Fruit fly (Drosophila melanogaster) whole organism, prepupa: ENCODE measurements around the gene uif.

Experiments used
- CG10631 ChIP-seq: fragments of 200-800 bp; sonication (Bioruptor generic); optimal IDR thresholded peaks from 2 replicates; lab custom pipeline; 2016; ENCODE audit warnings: missing biosample characterization, missing genetic modification characterization
- CG11762 ChIP-seq: fragments of 200-800 bp; sonication (Bioruptor generic); optimal IDR thresholded peaks from 3 replicates; lab custom pipeline; 2016; ENCODE audit warnings: missing biosample characterization, missing genetic modification characterization; ENCODE audit not compliant: insufficient read depth
- CG1621 ChIP-seq: fragments of 200-800 bp; sonication (Bioruptor generic); optimal IDR thresholded peaks from 3 replicates; lab custom pipeline; 2018; ENCODE audit warnings: missing biosample characterization, mild to moderate bottlenecking, missing genetic modification characterization
- CG3032 ChIP-seq: fragments of 200-800 bp; optimal IDR thresholded peaks from 2 replicates; lab custom pipeline; 2019; ENCODE audit warnings: missing biosample characterization, mild to moderate bottlenecking, missing genetic modification characterization, moderate library complexity
- CG31627 ChIP-seq: fragments of 200-800 bp; sonication (Bioruptor generic); optimal IDR thresholded peaks from 3 replicates; lab custom pipeline; 2016; ENCODE audit warnings: missing biosample characterization, missing genetic modification characterization
- CG3919 ChIP-seq: fragments of 200-800 bp; sonication (Bioruptor generic); optimal IDR thresholded peaks from 3 replicates; lab custom pipeline; 2016; ENCODE audit warnings: missing biosample characterization, missing genetic modification characterization
- CG4318 ChIP-seq: fragments of 200-800 bp; sonication (Bioruptor generic); optimal IDR thresholded peaks from 3 replicates; lab custom pipeline; 2017; ENCODE audit warnings: missing biosample characterization, mild to moderate bottlenecking, missing genetic modification characterization
- CG6163 ChIP-seq: fragments of 200-800 bp; sonication (Bioruptor generic); IDR thresholded peaks from 3 replicates; pipeline ENCODE4 v1.3.6; 2022; ENCODE audit warnings: missing biosample characterization, missing genetic modification characterization
- CG6276 ChIP-seq: fragments of 200-800 bp; sonication (Bioruptor generic); optimal IDR thresholded peaks from 2 replicates; lab custom pipeline; 2017; ENCODE audit warnings: missing biosample characterization, mild to moderate bottlenecking, missing genetic modification characterization
- CG6792 ChIP-seq: fragments of 200-800 bp; sonication (Bioruptor generic); optimal IDR thresholded peaks from 3 replicates; lab custom pipeline; 2016; ENCODE audit warnings: missing biosample characterization, missing genetic modification characterization
- CG6854 ChIP-seq: fragments of 200-800 bp; sonication (Bioruptor generic); optimal IDR thresholded peaks from 2 replicates; lab custom pipeline; 2017; ENCODE audit warnings: missing biosample characterization, mild to moderate bottlenecking, missing genetic modification characterization
- CG7368 ChIP-seq: fragments of 200-800 bp; sonication (Bioruptor generic); optimal IDR thresholded peaks from 3 replicates; lab custom pipeline; 2016; ENCODE audit warnings: missing biosample characterization, missing genetic modification characterization
- CG8119 ChIP-seq: fragments of 200-800 bp; sonication (Bioruptor generic); IDR thresholded peaks from 3 replicates; pipeline ENCODE4 v1.3.6; 2022; ENCODE audit warnings: missing biosample characterization, missing genetic modification characterization
- CG8632 ChIP-seq: fragments of 200-800 bp; sonication (Bioruptor generic); optimal IDR thresholded peaks from 3 replicates; lab custom pipeline; 2016; ENCODE audit warnings: missing biosample characterization, missing genetic modification characterization
- Eip75B ChIP-seq: fragments of 200-800 bp; sonication (Bioruptor generic); optimal IDR thresholded peaks from 3 replicates; lab custom pipeline; 2016; ENCODE audit warnings: missing biosample characterization, missing genetic modification characterization
- Eip78C ChIP-seq: fragments of 200-800 bp; sonication (Bioruptor generic); peaks from one replicate; lab custom pipeline; 2016; ENCODE audit warnings: missing biosample characterization, missing genetic modification characterization
- Eip93F ChIP-seq: fragments of 200-800 bp; sonication (Bioruptor generic); optimal IDR thresholded peaks from 2 replicates; lab custom pipeline; 2016; ENCODE audit warnings: missing biosample characterization, mild to moderate bottlenecking, missing genetic modification characterization
- Ets21C ChIP-seq: fragments of 200-800 bp; sonication (Bioruptor generic); optimal IDR thresholded peaks from 3 replicates; lab custom pipeline; 2016; ENCODE audit warnings: missing biosample characterization, missing genetic modification characterization
- Hr38 ChIP-seq: sonication (Bioruptor generic); optimal IDR thresholded peaks from 2 replicates; lab custom pipeline; 2016; ENCODE audit warnings: missing biosample characterization, missing genetic modification characterization
- Hr39 ChIP-seq: fragments of 200-800 bp; sonication (Bioruptor generic); optimal IDR thresholded peaks from 2 replicates; lab custom pipeline; 2016; ENCODE audit warnings: missing biosample characterization, missing genetic modification characterization
- Hr4 ChIP-seq: fragments of 200-800 bp; sonication (Bioruptor generic); optimal IDR thresholded peaks from 3 replicates; lab custom pipeline; 2016; ENCODE audit warnings: missing biosample characterization, missing genetic modification characterization
- Met ChIP-seq: fragments of 200-800 bp; sonication (Bioruptor generic); optimal IDR thresholded peaks from 3 replicates; lab custom pipeline; 2016; ENCODE audit warnings: missing biosample characterization, missing genetic modification characterization
- OdsH ChIP-seq: fragments of 200-800 bp; sonication (Bioruptor generic); optimal IDR thresholded peaks from 3 replicates; lab custom pipeline; 2016; ENCODE audit warnings: missing biosample characterization, missing genetic modification characterization
- Sox102F ChIP-seq: fragments of 200-800 bp; sonication (Bioruptor generic); optimal IDR thresholded peaks from 2 replicates; lab custom pipeline; 2016; ENCODE audit warnings: missing biosample characterization, mild to moderate bottlenecking, missing genetic modification characterization
- Sox14 ChIP-seq: fragments of 200-800 bp; sonication (Bioruptor generic); optimal IDR thresholded peaks from 3 replicates; lab custom pipeline; 2016; ENCODE audit warnings: missing biosample characterization, missing genetic modification characterization
- acj6 ChIP-seq: fragments of 200-800 bp; sonication (Bioruptor generic); optimal IDR thresholded peaks from 3 replicates; lab custom pipeline; 2016; ENCODE audit warnings: missing biosample characterization, missing genetic modification characterization
- cyc ChIP-seq: fragments of 200-800 bp; sonication (Bioruptor generic); optimal IDR thresholded peaks from 3 replicates; lab custom pipeline; 2016; ENCODE audit warnings: missing biosample characterization, missing genetic modification characterization
- esn ChIP-seq: fragments of 200-800 bp; sonication (Bioruptor generic); optimal IDR thresholded peaks from 2 replicates; lab custom pipeline; 2016; ENCODE audit warnings: missing biosample characterization, mild to moderate bottlenecking, missing genetic modification characterization, moderate library complexity
- fd59A ChIP-seq: fragments of 200-800 bp; sonication (Bioruptor generic); optimal IDR thresholded peaks from 2 replicates; lab custom pipeline; 2017; ENCODE audit warnings: missing biosample characterization, mild to moderate bottlenecking, missing genetic modification characterization, missing genetic modification reagents
- fkh ChIP-seq: fragments of 200-800 bp; sonication (Bioruptor generic); optimal IDR thresholded peaks from 3 replicates; lab custom pipeline; 2017; ENCODE audit warnings: missing biosample characterization, mild to moderate bottlenecking, missing genetic modification characterization, moderate library complexity
- lz ChIP-seq: fragments of 200-800 bp; sonication (Bioruptor generic); optimal IDR thresholded peaks from 3 replicates; lab custom pipeline; 2016; ENCODE audit warnings: missing biosample characterization, missing genetic modification characterization
- net ChIP-seq: fragments of 200-800 bp; sonication (Bioruptor generic); optimal IDR thresholded peaks from 3 replicates; lab custom pipeline; 2016; ENCODE audit warnings: missing biosample characterization, missing genetic modification characterization
- spab ChIP-seq: fragments of 200-800 bp; sonication (Bioruptor generic); optimal IDR thresholded peaks from 2 replicates; lab custom pipeline; 2017; ENCODE audit warnings: missing biosample characterization, mild to moderate bottlenecking, missing genetic modification characterization, missing genetic modification reagents
- ss ChIP-seq, 2 experiments: fragments of 200-800 bp; sonication (Bioruptor generic); optimal IDR thresholded peaks; 2 replicates in 1 of 2; 3 replicates in 1 of 2; lab custom pipeline; 2017 to 2018; ENCODE audit warnings: mild to moderate bottlenecking in 2 of 2, missing biosample characterization in 2 of 2, missing genetic modification characterization in 2 of 2, moderate library complexity in 1 of 2
- svp ChIP-seq: fragments of 200-800 bp; sonication (Bioruptor generic); peaks from one replicate; lab custom pipeline; 2016; ENCODE audit warnings: missing biosample characterization, missing genetic modification characterization
- topi ChIP-seq: fragments of 200-800 bp; sonication (Bioruptor generic); optimal IDR thresholded peaks from 3 replicates; lab custom pipeline; 2016; ENCODE audit warnings: missing biosample characterization, missing genetic modification characterization
- vri ChIP-seq: fragments of 200-800 bp; sonication (Bioruptor generic); optimal IDR thresholded peaks from 3 replicates; lab custom pipeline; 2016; ENCODE audit warnings: missing biosample characterization, mild to moderate bottlenecking, missing genetic modification characterization

uif gene

DNA sequence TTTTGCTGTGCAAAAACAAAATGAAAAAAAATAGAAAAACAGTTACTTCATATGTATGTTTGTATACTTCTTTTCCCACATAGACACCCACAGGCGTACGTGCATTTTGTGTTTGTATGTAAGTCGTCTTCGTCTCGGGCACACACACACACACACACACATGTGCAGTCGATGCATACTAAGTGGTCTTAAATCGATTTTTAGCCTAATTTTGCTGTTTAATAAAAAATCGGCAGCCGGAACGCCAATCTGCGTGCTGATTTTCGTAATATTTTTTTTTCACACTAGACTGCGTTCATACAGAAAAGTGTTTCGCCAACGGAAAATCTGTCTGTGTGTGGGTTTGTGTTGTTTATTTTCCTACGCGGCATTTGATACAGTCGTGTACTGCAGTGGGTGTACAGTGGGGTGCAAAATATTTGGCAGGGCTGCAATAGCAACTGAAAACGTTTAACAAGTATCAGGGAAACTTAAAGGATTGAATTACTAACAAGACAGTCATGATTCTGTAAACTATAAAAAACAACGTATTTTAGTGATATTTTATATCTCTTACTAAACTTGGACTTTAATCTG, 23.0 kb upstream of the uif start (continued):
- TF ChIP-seq CG4318 (GFP tag; lab: Kevin White, UChicago) (no peak), spab (GFP tag; lab: Kevin White, UChicago) (no peak), CG10631 (GFP tag; lab: Kevin White, UChicago) (peak; percentile 21), net (peak; percentile 82), Ets21C (GFP tag; lab: Kevin White, UChicago) (peak; percentile 7), svp (GFP tag; lab: Kevin White, UChicago) (no peak), topi (GFP tag; lab: Kevin White, UChicago) (peak; percentile 52), fkh (GFP tag; lab: Kevin White, UChicago) (peak; percentile 83), CG6792 (GFP tag; lab: Kevin White, UChicago) (peak; percentile 50)

- TF ChIP-seq OdsH (GFP tag; lab: Kevin White, UChicago) = peak; percentile 13
- TF ChIP-seq Sox14 (GFP tag; lab: Kevin White, UChicago) = peak; percentile 53
- peak; percentile 76 for TF ChIP-seq fkh (GFP tag; lab: Kevin White, UChicago)
- TF ChIP-seq CG6276 (GFP tag; lab: Kevin White, UChicago) = no peak
- TF ChIP-seq Eip93F (GFP tag; lab: Kevin White, UChicago) = no peak
- peak; percentile 43 for TF ChIP-seq CG1621
- peak; percentile 42 for TF ChIP-seq topi (GFP tag; lab: Kevin White, UChicago)
- no peak for TF ChIP-seq CG11762 (GFP tag; lab: Kevin White, UChicago)
- peak; percentile 21 for TF ChIP-seq Met (GFP tag; lab: Kevin White, UChicago)
- peak; percentile 25 for TF ChIP-seq acj6 (GFP tag; lab: Kevin White, UChicago)
- no peak for TF ChIP-seq Hr38 (GFP tag; lab: Kevin White, UChicago)
- peak; percentile 53 for TF ChIP-seq Hr39 (GFP tag; lab: Kevin White, UChicago)
- TF ChIP-seq Eip78C = peak; percentile 65
- peak; percentile 39 for TF ChIP-seq vri (GFP tag; lab: Kevin White, UChicago)
- peak; percentile 12 for TF ChIP-seq CG3032 (tag; lab: Kevin White, UChicago)
- TF ChIP-seq CG8632 = no peak
- TF ChIP-seq CG10631 (GFP tag; lab: Kevin White, UChicago) = peak; percentile 53
- no peak for TF ChIP-seq CG6854 (GFP tag; lab: Kevin White, UChicago)
- TF ChIP-seq cyc (GFP tag; lab: Kevin White, UChicago) = peak; percentile 47
- TF ChIP-seq Hr4 = peak; percentile 26
- TF ChIP-seq Sox102F (GFP tag; lab: Kevin White, UChicago) = no peak
- peak; percentile 56 for TF ChIP-seq esn (GFP tag; lab: Kevin White, UChicago)
- TF ChIP-seq lz (GFP tag; lab: Kevin White, UChicago) = peak; percentile 58
- TF ChIP-seq spab (GFP tag; lab: Kevin White, UChicago) = no peak
- TF ChIP-seq fd59A (GFP tag; lab: Kevin White, UChicago) = no peak
- TF ChIP-seq ss (GFP tag; optimal IDR thresholded peaks at IDR 0.05; lab: Kevin White, UChicago) = no peak
- TF ChIP-seq CG6163 (GFP tag; lab: Robert Waterston, UW) = no peak
- TF ChIP-seq CG31627 (GFP tag; lab: Kevin White, UChicago) = peak; percentile 62
- TF ChIP-seq Eip75B = peak; percentile 7
- TF ChIP-seq Ets21C (GFP tag; lab: Kevin White, UChicago) = no peak
- peak; percentile 35 for TF ChIP-seq CG3919
These were observed 22.4 kb upstream of the uif start, which contains the start of the genes Rab30 and Caper for dm6 chr2L:7032517-7032951. Gene Rab30 (minus strand): TSS chr2L:7032606. Gene Caper (plus strand): TSS chr2L:7032721.

DNA sequence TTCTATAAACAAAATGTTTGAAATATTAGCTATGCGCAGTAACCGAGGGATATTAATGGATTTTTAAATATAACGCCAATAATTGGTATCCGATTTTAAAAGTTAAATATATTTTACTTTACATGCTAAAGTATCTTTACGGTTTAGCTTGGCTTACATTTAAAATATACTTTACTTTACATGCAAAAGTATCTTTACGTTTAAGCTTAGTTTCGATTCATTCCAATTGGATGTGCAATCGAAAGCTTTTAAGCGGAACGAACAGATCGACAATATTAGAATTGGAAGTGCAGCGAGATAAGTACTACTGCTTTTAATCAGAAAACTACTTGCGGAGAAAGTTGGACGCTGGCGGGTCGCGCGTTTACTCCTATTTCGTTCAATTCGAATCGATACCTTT, 18.8 kb upstream of the uif start:
- TF ChIP-seq CG6276 (GFP tag; lab: Kevin White, UChicago) = no peak
- TF ChIP-seq CG8119 (GFP tag; lab: Robert Waterston, UW) = no peak
- no peak for TF ChIP-seq CG7368
